Fruit fly (Drosophila melanogaster) Kc167 (cell line): ENCODE results near the gene CG42512.

Experiments used
- Myc ChIP-seq: fragments of >200 bp; optimal IDR thresholded peaks from 2 replicates; lab custom pipeline; 2017; ENCODE audit warnings: missing external identifiers
- Sin3A ChIP-seq: fragments of >200 bp; optimal IDR thresholded peaks from 2 replicates; lab custom pipeline; 2018; ENCODE audit warnings: missing external identifiers
- h ChIP-seq: fragments of >200 bp; optimal IDR thresholded peaks from 3 replicates; lab custom pipeline; 2018; ENCODE audit warnings: missing external identifiers
- insv ChIP-seq: fragments of >200 bp; optimal IDR thresholded peaks from 3 replicates; lab custom pipeline; 2018; ENCODE audit warnings: missing external identifiers
- psq ChIP-seq: fragments of >200 bp; optimal IDR thresholded peaks from 2 replicates; lab custom pipeline; 2017; ENCODE audit warnings: missing external identifiers
- ttk ChIP-seq: sonication (Bioruptor generic); optimal IDR thresholded peaks from 2 replicates; lab custom pipeline; 2017; ENCODE audit warnings: missing external identifiers

DNA sequence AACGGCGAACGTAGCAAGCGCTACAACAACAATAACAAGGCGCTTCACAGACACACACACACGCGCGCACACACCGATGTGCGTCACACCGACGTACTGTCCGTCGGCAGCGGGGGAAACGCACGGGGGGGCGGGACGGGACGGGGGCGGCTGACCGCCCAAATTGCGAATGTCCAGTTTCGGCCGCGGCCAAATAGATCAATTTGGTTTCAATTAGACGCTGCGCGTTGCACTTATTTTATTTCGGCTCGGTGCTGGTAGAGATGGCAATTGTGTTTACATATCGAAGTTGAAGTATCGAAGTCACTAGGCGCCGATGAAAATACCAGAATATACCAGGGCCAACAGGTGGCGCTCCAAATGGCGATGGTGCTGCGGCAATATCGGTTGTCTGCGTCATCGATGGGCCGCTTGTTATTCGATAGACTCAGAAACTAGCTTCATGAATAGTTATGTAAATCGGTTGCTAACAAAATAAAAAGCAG is 14.0 kb upstream of the CG42512 start, which contains the start of gene Rok:
- no peak for TF ChIP-seq h (lab: Kevin White, UChicago)
- TF ChIP-seq Myc = no peak
- TF ChIP-seq psq (lab: Kevin White, UChicago) = no peak
- TF ChIP-seq Sin3A = no peak
- no peak for TF ChIP-seq ttk (lab: Kevin White, UChicago)
- no peak for TF ChIP-seq insv (lab: Kevin White, UChicago)
